Fruit fly (Drosophila melanogaster): Measurements from ENCODE around the gene Rala.

Gene Rala

DNA sequence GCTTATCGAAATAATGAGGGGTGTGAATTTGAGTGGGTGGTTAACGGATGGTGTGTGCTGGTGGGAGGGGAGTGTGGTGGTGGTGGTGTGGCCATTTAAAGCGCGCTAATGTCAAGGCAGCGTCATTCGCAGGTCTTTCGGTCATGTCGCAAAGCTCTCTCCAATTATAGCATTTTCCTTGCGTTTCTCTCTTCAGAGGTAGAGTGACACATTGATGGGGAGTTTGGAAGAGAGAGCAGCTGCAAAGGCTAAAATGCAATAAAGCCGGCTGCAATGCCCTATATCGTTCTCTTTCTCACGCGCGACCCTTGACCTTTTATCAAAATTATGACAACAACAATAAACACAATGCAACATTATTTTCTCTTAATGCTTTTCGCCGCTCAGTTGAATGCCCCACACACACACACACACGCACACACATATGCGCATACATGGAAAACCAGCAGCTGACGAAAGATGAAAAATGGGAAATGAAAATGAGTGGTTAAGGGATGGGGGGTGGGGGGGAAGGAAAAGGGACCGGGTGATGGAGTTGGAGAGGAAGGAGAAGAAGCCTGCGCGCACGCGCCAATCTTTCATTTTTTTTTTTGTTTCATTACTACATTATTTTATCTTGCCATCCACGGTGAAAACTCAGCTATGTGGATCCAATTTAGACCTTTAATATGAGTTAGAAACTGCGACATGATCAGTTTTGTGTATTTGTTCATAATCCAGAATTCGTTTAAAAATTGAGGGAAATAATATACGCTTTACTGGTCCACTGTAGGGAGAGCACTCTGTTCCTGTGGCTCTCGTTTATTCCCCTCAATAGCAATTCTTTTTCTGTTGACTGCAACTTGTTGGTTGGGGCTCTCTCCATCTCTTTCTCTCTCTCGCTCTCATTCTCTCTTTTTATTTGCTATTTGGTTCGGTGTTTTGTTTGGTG, 27.5 kb downstream of the Rala start (continued):
- no peak for TF ChIP-seq Dp (GFP tag; optimal IDR thresholded peaks at IDR 0.05)
- TF ChIP-seq HLH4C (GFP tag; IDR thresholded peaks at IDR 0.05; ENCODE audit: partially characterized antibody), result no peak
- TF ChIP-seq Side (GFP tag; optimal IDR thresholded peaks at IDR 0.05), result peak; percentile 83
- TF ChIP-seq Taf1 (GFP tag; IDR thresholded peaks at IDR 0.05), result peak; percentile 50; the same call in 1 of the 2 replicates
- TF ChIP-seq hbn (GFP tag; IDR thresholded peaks at IDR 0.05; ENCODE audit: partially characterized antibody), result no peak
- peak; percentile 72 for TF ChIP-seq CG32532 (GFP tag; IDR thresholded peaks at IDR 0.05)
- TF ChIP-seq B-H1 (GFP tag; IDR thresholded peaks at IDR 0.05), result peak; percentile 68
- TF ChIP-seq GATAe (GFP tag; conservative IDR thresholded peaks at IDR 0.05), result no peak
- TF ChIP-seq CG2678 (tag; optimal IDR thresholded peaks at IDR 0.05), result peak; percentile 85
- peak; percentile 64 to 74 for TF ChIP-seq Hr51 (GFP tag; optimal IDR thresholded peaks at IDR 0.05)
- TF ChIP-seq CG33557 (GFP tag; optimal IDR thresholded peaks at IDR 0.05), result peak; percentile 71
- TF ChIP-seq gcm2 (GFP tag; optimal IDR thresholded peaks at IDR 0.05), result peak; percentile 31
- no peak for TF ChIP-seq ato (GFP tag; IDR thresholded peaks at IDR 0.05; ENCODE audit: partially characterized antibody)
- TF ChIP-seq ken (GFP tag; IDR thresholded peaks at IDR 0.05), result peak; percentile 83
- TF ChIP-seq CG8290 (GFP tag; optimal IDR thresholded peaks at IDR 0.05), result peak; percentile 48
- TF ChIP-seq CG8290 (tag; optimal IDR thresholded peaks at IDR 0.05), result peak in 1 of 2 experiments; percentile 91
- TF ChIP-seq bowl (GFP tag; IDR thresholded peaks at IDR 0.05), result no peak
- TF ChIP-seq nerfin-1 (tag; optimal IDR thresholded peaks at IDR 0.05), result peak; percentile 73
- TF ChIP-seq dm (GFP tag; optimal IDR thresholded peaks at IDR 0.05), result peak; percentile 57
- peak; percentile 51 for TF ChIP-seq wek (GFP tag; optimal IDR thresholded peaks at IDR 0.05)
- peak; percentile 78 for TF ChIP-seq CG17385 (GFP tag; optimal IDR thresholded peaks at IDR 0.05)
- peak; percentile 81 for TF ChIP-seq CG12071 (GFP tag; optimal IDR thresholded peaks at IDR 0.05)
- TF ChIP-seq kay (GFP tag; optimal IDR thresholded peaks at IDR 0.05), result peak; percentile 59
- TF ChIP-seq CoRest (tag; optimal IDR thresholded peaks at IDR 0.05), result peak; percentile 80
- peak; percentile 59 for TF ChIP-seq maf-S (GFP tag; optimal IDR thresholded peaks at IDR 0.05)
- peak; percentile 85 for TF ChIP-seq CG1603 (tag; optimal IDR thresholded peaks at IDR 0.05)
- TF ChIP-seq CG4328 (GFP tag; optimal IDR thresholded peaks at IDR 0.05), result peak; percentile 52
- TF ChIP-seq CG6683 (GFP tag; optimal IDR thresholded peaks at IDR 0.05), result peak; percentile 48
- peak; percentile 36 for TF ChIP-seq Mad (GFP tag; optimal IDR thresholded peaks at IDR 0.05)
- peak; percentile 77; the same call in 1 of the 2 replicates for TF ChIP-seq stc (GFP tag; IDR thresholded peaks at IDR 0.05)
- TF ChIP-seq Spps (tag; optimal IDR thresholded peaks at IDR 0.05), result peak; percentile 38
- peak; percentile 70 for TF ChIP-seq CG4404 (GFP tag; IDR thresholded peaks at IDR 0.05)
- peak; percentile 47 for TF ChIP-seq CG9437 (GFP tag; optimal IDR thresholded peaks at IDR 0.05)
- peak; percentile 64 for TF ChIP-seq Hr3 (GFP tag; optimal IDR thresholded peaks at IDR 0.05)
- TF ChIP-seq CG11695 (GFP tag; IDR thresholded peaks at IDR 0.05), result peak; percentile 69; the same call in 2 of the 3 replicates
- no peak for TF ChIP-seq CG2129 (GFP tag; IDR thresholded peaks at IDR 0.05; ENCODE audit: partially characterized antibody)
- peak; percentile 79 for TF ChIP-seq az2 (GFP tag; optimal IDR thresholded peaks at IDR 0.05)
- no peak for TF ChIP-seq CG43689 (GFP tag; IDR thresholded peaks at IDR 0.05)
- peak; percentile 27 for TF ChIP-seq CG9876 (GFP tag; optimal IDR thresholded peaks at IDR 0.05)
- peak; percentile 80 for TF ChIP-seq bab2 (GFP tag; optimal IDR thresholded peaks at IDR 0.05)
- TF ChIP-seq sqz (GFP tag; optimal IDR thresholded peaks at IDR 0.05), result peak; percentile 94
- 0 out of 4 replicates have a peak, but pooled peaks have one; percentile 9 for TF ChIP-seq chinmo (GFP tag; IDR thresholded peaks at IDR 0.05; ENCODE audit: partially characterized antibody)
- peak; percentile 64 for TF ChIP-seq CG13296 (GFP tag; optimal IDR thresholded peaks at IDR 0.05)
- TF ChIP-seq Med (GFP tag), result peak; percentile 94
- peak; percentile 44 for TF ChIP-seq grn (GFP tag; optimal IDR thresholded peaks at IDR 0.05)
- peak; percentile 36 for TF ChIP-seq CG1647 (GFP tag; optimal IDR thresholded peaks at IDR 0.05)
- TF ChIP-seq zfh2 (GFP tag; optimal IDR thresholded peaks at IDR 0.05), result peak; percentile 44
- TF ChIP-seq C15 (GFP tag; IDR thresholded peaks at IDR 0.05), result no peak
